Worm (Caenorhabditis elegans): Measurements from ENCODE around the gene C27B7.6.

The C27B7.6 gene

ce11 chrIV:8886228-8886627 is 19.9 kb downstream of the C27B7.6 start, which contains the start of gene C09G9.5:
TSS of gene C09G9.5 (plus strand) at chrIV:8886528.
- no peak for TF ChIP-seq elt-3 (tag; optimal IDR thresholded peaks at IDR 0.05)
- no peak for TF ChIP-seq nhr-21 (tag; optimal IDR thresholded peaks at IDR 0.05)
- TF ChIP-seq mdl-1 (tag; optimal IDR thresholded peaks at IDR 0.05) = no peak
- no peak for TF ChIP-seq C34F6.9 (tag; optimal IDR thresholded peaks at IDR 0.05)
- no peak for TF ChIP-seq aly-2 (tag; optimal IDR thresholded peaks at IDR 0.05)
- TF ChIP-seq sma-3 (GFP tag; optimal IDR thresholded peaks at IDR 0.05) = no peak
- no peak for TF ChIP-seq lin-13 (GFP tag; optimal IDR thresholded peaks at IDR 0.05)
- TF ChIP-seq mab-5 (tag; optimal IDR thresholded peaks at IDR 0.05) = no peak
- no peak for TF ChIP-seq dmd-4 (tag; optimal IDR thresholded peaks at IDR 0.05)
- no peak for TF ChIP-seq ceh-16 (tag; optimal IDR thresholded peaks at IDR 0.05)
- no peak for TF ChIP-seq ama-1 (optimal IDR thresholded peaks at IDR 0.05)
- TF ChIP-seq ztf-4 (tag; optimal IDR thresholded peaks at IDR 0.05) = no peak
- TF ChIP-seq alr-1 (tag; optimal IDR thresholded peaks at IDR 0.05) = no peak
- TF ChIP-seq sem-4 (tag; optimal IDR thresholded peaks at IDR 0.05) = no peak

- TF ChIP-seq alr-1 (tag; optimal IDR thresholded peaks at IDR 0.05) = no peak
- no peak for TF ChIP-seq egl-27 (tag; optimal IDR thresholded peaks at IDR 0.05)
- no peak for TF ChIP-seq nhr-77 (tag; optimal IDR thresholded peaks at IDR 0.05)
- no peak for TF ChIP-seq gmeb-1 (tag; optimal IDR thresholded peaks at IDR 0.05)
- no peak for TF ChIP-seq mab-5 (tag; optimal IDR thresholded peaks at IDR 0.05)
- TF ChIP-seq aly-2 (tag; optimal IDR thresholded peaks at IDR 0.05) = no peak
- TF ChIP-seq unc-39 (tag; optimal IDR thresholded peaks at IDR 0.05) = no peak
- TF ChIP-seq mbf-1 (tag; optimal IDR thresholded peaks at IDR 0.05) = no peak
- no peak for TF ChIP-seq unc-55 (GFP tag; optimal IDR thresholded peaks at IDR 0.05)
- TF ChIP-seq elt-1 (tag; optimal IDR thresholded peaks at IDR 0.05) = no peak
- no peak for TF ChIP-seq ceh-82 (tag; optimal IDR thresholded peaks at IDR 0.05)
- no peak for TF ChIP-seq ztf-1 (GFP tag; conservative IDR thresholded peaks at IDR 0.05)
- no peak for TF ChIP-seq snpc-4 (tag; optimal IDR thresholded peaks at IDR 0.05)
Measured at ce11 chrIV:8881181-8881580, 25.0 kb downstream of the C27B7.6 start, which contains the start of gene C09G9.8. TSS of gene C09G9.8 (plus strand) at chrIV:8881481.

- TF ChIP-seq mbf-1 (tag; optimal IDR thresholded peaks at IDR 0.05) = no peak
- no peak for TF ChIP-seq lin-11 (tag; optimal IDR thresholded peaks at IDR 0.05)
- TF ChIP-seq dmd-4 (tag; optimal IDR thresholded peaks at IDR 0.05) = no peak
- no peak for TF ChIP-seq Y55F3AM.14 (GFP tag; optimal IDR thresholded peaks at IDR 0.05)
- TF ChIP-seq lin-39 (tag; optimal IDR thresholded peaks at IDR 0.05) = no peak
- TF ChIP-seq ceh-16 (tag; optimal IDR thresholded peaks at IDR 0.05) = no peak
- TF ChIP-seq R02D3.7 (tag; optimal IDR thresholded peaks at IDR 0.05) = no peak
- no peak for TF ChIP-seq ama-1 (optimal IDR thresholded peaks at IDR 0.05)
- no peak for TF ChIP-seq nhr-25 (tag; optimal IDR thresholded peaks at IDR 0.05)
- no peak for TF ChIP-seq egl-27 (tag; optimal IDR thresholded peaks at IDR 0.05)
- no peak for TF ChIP-seq unc-62 (GFP tag; optimal IDR thresholded peaks at IDR 0.05)
- no peak for TF ChIP-seq elt-1 (tag; optimal IDR thresholded peaks at IDR 0.05)
- TF ChIP-seq F13H6.1 (tag; optimal IDR thresholded peaks at IDR 0.05) = no peak
- TF ChIP-seq fos-1 (tag; optimal IDR thresholded peaks at IDR 0.05) = no peak
- TF ChIP-seq ztf-1 (GFP tag; conservative IDR thresholded peaks at IDR 0.05) = no peak
- TF ChIP-seq aly-2 (tag; optimal IDR thresholded peaks at IDR 0.05) = no peak
- no peak for TF ChIP-seq nhr-77 (tag; optimal IDR thresholded peaks at IDR 0.05)
Measured at ce11 chrIV:8879810-8880209, 26.3 kb downstream of the C27B7.6 start, which contains the start of gene npax-4. TSS of gene npax-4 (minus strand) at chrIV:8879910.

- no peak for TF ChIP-seq nhr-12 (tag; optimal IDR thresholded peaks at IDR 0.05)
- no peak for TF ChIP-seq peb-1 (tag; optimal IDR thresholded peaks at IDR 0.05)
- no peak for TF ChIP-seq blmp-1 (tag; optimal IDR thresholded peaks at IDR 0.05; ENCODE audit: insufficient read depth)
- TF ChIP-seq nhr-129 (tag; optimal IDR thresholded peaks at IDR 0.05) = no peak
- TF ChIP-seq elt-1 (tag; optimal IDR thresholded peaks at IDR 0.05) = no peak
- TF ChIP-seq mab-5 (tag; optimal IDR thresholded peaks at IDR 0.05) = no peak
Measured at ce11 chrIV:8873847-8874246, 32.3 kb downstream of the C27B7.6 start, which contains the start of gene hdl-2. TSS of gene hdl-2 (plus strand) at chrIV:8874147.

ce11 chrIV:8872958-8873357 is 33.2 kb downstream of the C27B7.6 start, which contains the start of gene C09G9.3:
TSS of gene C09G9.3 (minus strand) at chrIV:8873058.
- TF ChIP-seq lin-13 (GFP tag; optimal IDR thresholded peaks at IDR 0.05) (no peak), ztf-4 (tag; optimal IDR thresholded peaks at IDR 0.05) (no peak), lin-11 (tag; optimal IDR thresholded peaks at IDR 0.05) (no peak), nhr-77 (tag; optimal IDR thresholded peaks at IDR 0.05) (no peak), nhr-23 (tag; optimal IDR thresholded peaks at IDR 0.05) (no peak), nhr-237 (tag; optimal IDR thresholded peaks at IDR 0.05) (no peak), nhr-12 (tag; optimal IDR thresholded peaks at IDR 0.05) (no peak), zag-1 (tag; optimal IDR thresholded peaks at IDR 0.05) (no peak), dmd-4 (tag; optimal IDR thresholded peaks at IDR 0.05) (no peak), ama-1 (optimal IDR thresholded peaks at IDR 0.05) (no peak), nhr-21 (tag; optimal IDR thresholded peaks at IDR 0.05) (no peak), C34F6.9 (tag; optimal IDR thresholded peaks at IDR 0.05) (no peak), nhr-25 (tag; optimal IDR thresholded peaks at IDR 0.05) (no peak), nhr-6 (tag; optimal IDR thresholded peaks at IDR 0.05) (no peak)
